Worm (Caenorhabditis elegans) whole organism, L2 larva: ENCODE measurements around the gene famk-1.

Source experiments
- F13H6.1 ChIP-seq: sonication (generic microtip); optimal IDR thresholded peaks from 2 replicates; lab custom pipeline; 2016; ENCODE audit warnings: missing genetic modification characterization, missing compliant biosample characterization
- R02D3.7 ChIP-seq: fragments of 150-350 bp; optimal IDR thresholded peaks from 2 replicates; lab custom pipeline; 2014; ENCODE audit warnings: missing biosample characterization, missing genetic modification characterization
- Y55F3AM.14 ChIP-seq: fragments of 200-800 bp; sonication (Bioruptor generic); optimal IDR thresholded peaks from 2 replicates; lab custom pipeline; 2018; ENCODE audit warnings: mild to moderate bottlenecking, missing genetic modification characterization, missing compliant biosample characterization
- alr-1 ChIP-seq: fragments of 150-350 bp; optimal IDR thresholded peaks from 2 replicates; lab custom pipeline; 2014; ENCODE audit warnings: missing biosample characterization, missing genetic modification characterization
- aly-2 ChIP-seq: fragments of 150-350 bp; optimal IDR thresholded peaks from 2 replicates; lab custom pipeline; 2014; ENCODE audit warnings: missing biosample characterization, missing genetic modification characterization
- ama-1 ChIP-seq: fragments of 150-350 bp; optimal IDR thresholded peaks from 2 replicates; lab custom pipeline; 2018; ENCODE audit warnings: inconsistent platforms
- blmp-1 ChIP-seq: sonication (generic microtip); optimal IDR thresholded peaks from 2 replicates; lab custom pipeline; 2017; ENCODE audit warnings: missing genetic modification characterization, mild to moderate bottlenecking, missing compliant biosample characterization, antibody characterized with exemption, moderate library complexity; ENCODE audit not compliant: insufficient read depth
- ceh-16 ChIP-seq: fragments of 150-350 bp; optimal IDR thresholded peaks from 2 replicates; lab custom pipeline; 2014; ENCODE audit warnings: missing biosample characterization, missing genetic modification characterization
- ceh-82 ChIP-seq: fragments of 150-350 bp; optimal IDR thresholded peaks from 2 replicates; lab custom pipeline; 2014; ENCODE audit warnings: missing biosample characterization, missing genetic modification characterization
- crh-2 ChIP-seq: sonication (generic microtip); optimal IDR thresholded peaks from 2 replicates; lab custom pipeline; 2017; ENCODE audit warnings: missing biosample characterization, missing genetic modification characterization
- dmd-4 ChIP-seq: sonication (generic microtip); optimal IDR thresholded peaks from 2 replicates; lab custom pipeline; 2017; ENCODE audit warnings: missing biosample characterization, missing genetic modification characterization
- elt-1 ChIP-seq: fragments of 150-350 bp; optimal IDR thresholded peaks from 2 replicates; lab custom pipeline; 2014; ENCODE audit warnings: missing biosample characterization, missing genetic modification characterization
- elt-3 ChIP-seq: sonication (generic microtip); optimal IDR thresholded peaks from 2 replicates; lab custom pipeline; 2017; ENCODE audit warnings: missing biosample characterization, missing genetic modification characterization
- fos-1 ChIP-seq: fragments of 150-350 bp; optimal IDR thresholded peaks from 2 replicates; lab custom pipeline; 2014; ENCODE audit warnings: missing biosample characterization, missing genetic modification characterization
- gmeb-1 ChIP-seq: fragments of 150-350 bp; optimal IDR thresholded peaks from 2 replicates; lab custom pipeline; 2014; ENCODE audit warnings: missing biosample characterization, missing genetic modification characterization
- lin-11 ChIP-seq: fragments of 150-350 bp; sonication (generic microtip); optimal IDR thresholded peaks from 2 replicates; lab custom pipeline; 2014; ENCODE audit warnings: missing biosample characterization, missing genetic modification characterization, inconsistent platforms, mixed read lengths
- lin-13 ChIP-seq: fragments of 150-350 bp; optimal IDR thresholded peaks from 2 replicates; lab custom pipeline; 2014; ENCODE audit warnings: missing biosample characterization, missing genetic modification reagents, missing genetic modification characterization
- lin-39 ChIP-seq: fragments of 150-350 bp; optimal IDR thresholded peaks from 2 replicates; lab custom pipeline; 2014; ENCODE audit warnings: missing biosample characterization, missing genetic modification reagents, missing genetic modification characterization
- lsy-2 ChIP-seq, 2 experiments: fragments of 150-350 bp in 1 of 2; sonication (generic microtip) in 1 of 2; optimal IDR thresholded peaks; 2 replicates each; lab custom pipeline; 2014 to 2017; ENCODE audit warnings: missing biosample characterization in 2 of 2, missing genetic modification characterization in 2 of 2
- mab-5 ChIP-seq: fragments of 150-350 bp; optimal IDR thresholded peaks from 2 replicates; lab custom pipeline; 2014; ENCODE audit warnings: missing biosample characterization, missing genetic modification characterization
- mbf-1 ChIP-seq: sonication (generic microtip); optimal IDR thresholded peaks from 2 replicates; lab custom pipeline; 2017; ENCODE audit warnings: missing biosample characterization, missing genetic modification characterization
- mdl-1 ChIP-seq, 2 experiments: fragments of 150-350 bp in 1 of 2; sonication (generic microtip) in 1 of 2; optimal IDR thresholded peaks; 2 replicates each; lab custom pipeline; 2017; ENCODE audit warnings: missing biosample characterization in 2 of 2, missing genetic modification characterization in 2 of 2
- nhr-10 ChIP-seq: sonication (generic microtip); optimal IDR thresholded peaks from 2 replicates; lab custom pipeline; 2017; ENCODE audit warnings: missing biosample characterization, missing genetic modification characterization
- nhr-11 ChIP-seq: fragments of 150-350 bp; optimal IDR thresholded peaks from 2 replicates; lab custom pipeline; 2014; ENCODE audit warnings: missing biosample characterization, missing genetic modification characterization
- nhr-12 ChIP-seq: fragments of 150-350 bp; optimal IDR thresholded peaks from 2 replicates; lab custom pipeline; 2014; ENCODE audit warnings: missing biosample characterization, missing genetic modification characterization
- nhr-21 ChIP-seq: fragments of 150-350 bp; optimal IDR thresholded peaks from 2 replicates; lab custom pipeline; 2014; ENCODE audit warnings: missing biosample characterization, missing genetic modification characterization
- nhr-23 ChIP-seq: fragments of 150-350 bp; optimal IDR thresholded peaks from 2 replicates; lab custom pipeline; 2014; ENCODE audit warnings: missing biosample characterization, missing genetic modification reagents, missing genetic modification characterization
- nhr-237 ChIP-seq: fragments of 150-350 bp; optimal IDR thresholded peaks from 2 replicates; lab custom pipeline; 2014; ENCODE audit warnings: missing biosample characterization, missing genetic modification characterization
- nhr-25 ChIP-seq: fragments of 150-350 bp; sonication (generic microtip); optimal IDR thresholded peaks from 3 replicates; lab custom pipeline; 2014; ENCODE audit warnings: missing biosample characterization, missing genetic modification characterization
- skn-1 ChIP-seq: sonication (generic microtip); optimal IDR thresholded peaks from 2 replicates; lab custom pipeline; 2017; ENCODE audit warnings: missing biosample characterization, missing genetic modification characterization
- sma-3 ChIP-seq: sonication (generic microtip); optimal IDR thresholded peaks from 2 replicates; lab custom pipeline; 2016; ENCODE audit warnings: missing genetic modification reagents, missing genetic modification characterization, missing compliant biosample characterization
- sma-9 ChIP-seq, 2 experiments: fragments of 150-350 bp in 1 of 2; sonication (generic microtip) in 1 of 2; optimal IDR thresholded peaks; 2 replicates each; lab custom pipeline; 2014 to 2016; ENCODE audit warnings: missing genetic modification characterization in 2 of 2, mild to moderate bottlenecking in 1 of 2, missing biosample characterization in 1 of 2, missing compliant biosample characterization in 1 of 2, missing genetic modification reagents in 1 of 2, moderate library complexity in 1 of 2
- snpc-4 ChIP-seq: fragments of 150-350 bp; optimal IDR thresholded peaks from 2 replicates; lab custom pipeline; 2014; ENCODE audit warnings: missing biosample characterization, missing genetic modification characterization
- unc-39 ChIP-seq: fragments of 150-350 bp; optimal IDR thresholded peaks from 2 replicates; lab custom pipeline; 2014; ENCODE audit warnings: missing biosample characterization, missing genetic modification characterization
- unc-55 ChIP-seq: fragments of 150-350 bp; sonication (generic microtip); optimal IDR thresholded peaks from 3 replicates; lab custom pipeline; 2014; ENCODE audit warnings: missing biosample characterization, missing genetic modification reagents, missing genetic modification characterization
- unc-62 ChIP-seq: fragments of 150-350 bp; optimal IDR thresholded peaks from 2 replicates; lab custom pipeline; 2014; ENCODE audit warnings: missing biosample characterization, missing genetic modification reagents, missing genetic modification characterization
- zag-1 ChIP-seq: fragments of 150-350 bp; optimal IDR thresholded peaks from 2 replicates; lab custom pipeline; 2014; ENCODE audit warnings: missing biosample characterization, missing genetic modification characterization
- ztf-1 ChIP-seq: fragments of 200-800 bp; sonication (Bioruptor generic); conservative IDR thresholded peaks from 2 replicates; pipeline ENCODE4 v1.3.6; 2022; ENCODE audit warnings: missing genetic modification characterization, missing compliant biosample characterization
- ztf-11 ChIP-seq: sonication (generic microtip); optimal IDR thresholded peaks from 2 replicates; lab custom pipeline; 2017; ENCODE audit warnings: missing biosample characterization, missing genetic modification characterization
- ztf-4 ChIP-seq: fragments of 150-350 bp; optimal IDR thresholded peaks from 2 replicates; lab custom pipeline; 2014; ENCODE audit warnings: missing biosample characterization, missing genetic modification characterization

The famk-1 gene

ce11 chrX:15170958-15171357, 42.1 kb downstream of the famk-1 start:
- TF ChIP-seq snpc-4 (tag; lab: Kevin White, UChicago) (peak; percentile 86), dmd-4 (no peak), sma-9 (GFP tag; optimal IDR thresholded peaks at IDR 0.05; lab: Kevin White, UChicago) (peak; percentile 18), sma-9 (tag; optimal IDR thresholded peaks at IDR 0.05; lab: Kevin White, UChicago) (no peak)
- TF ChIP-seq, all 48 proteins: peak for 2

ce11 chrX:15168424-15168823, 44.6 kb downstream of the famk-1 start, which contains the start of gene ocr-3:
Gene ocr-3, plus strand, starts transcription at chrX:15168724.
- TF ChIP-seq mab-5 (tag; lab: Kevin White, UChicago) = no peak
- no peak for TF ChIP-seq unc-55 (GFP tag; lab: Kevin White, UChicago)
- no peak for TF ChIP-seq aly-2
- TF ChIP-seq nhr-12 = no peak
- no peak for TF ChIP-seq blmp-1
- TF ChIP-seq alr-1 (tag; lab: Kevin White, UChicago) = no peak
- no peak for TF ChIP-seq lin-13 (GFP tag; lab: Kevin White, UChicago)
- TF ChIP-seq mbf-1 (tag; lab: Kevin White, UChicago) = no peak

DNA sequence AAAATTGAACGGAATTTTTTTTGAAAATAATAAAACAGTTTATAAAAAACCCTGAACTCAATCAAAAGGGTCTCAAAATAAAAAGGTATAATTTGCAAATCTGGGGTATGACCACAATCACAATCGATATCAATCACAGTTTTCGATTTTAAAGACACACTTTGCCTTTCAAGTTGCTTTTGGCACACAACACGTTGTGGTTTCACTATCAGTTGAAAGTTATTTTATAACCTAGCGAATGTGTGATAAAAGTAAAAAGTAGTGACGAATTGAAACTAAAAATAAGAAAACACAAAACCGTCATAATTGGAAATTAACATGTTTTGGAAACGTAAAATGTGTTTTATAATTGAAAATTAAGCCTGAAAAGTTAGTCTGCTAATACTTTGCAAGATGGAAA, 45.4 kb downstream of the famk-1 start:
- TF ChIP-seq mab-5 (tag; lab: Kevin White, UChicago) (no peak), crh-2 (peak; percentile 52), gmeb-1 (tag; lab: Kevin White, UChicago) (peak; percentile 22), ama-1 (lab: Kevin White, UChicago) (no peak), snpc-4 (tag; lab: Kevin White, UChicago) (no peak), fos-1 (tag; lab: Kevin White, UChicago) (peak; percentile 61), sma-3 (no peak), ztf-4 (no peak), elt-3 (no peak), Y55F3AM.14 (GFP tag; lab: Kevin White, UChicago) (no peak), nhr-237 (tag; lab: Kevin White, UChicago) (no peak), F13H6.1 (tag; lab: Kevin White, UChicago) (no peak), sma-9 (GFP tag; optimal IDR thresholded peaks at IDR 0.05; lab: Kevin White, UChicago) (peak; percentile 12), sma-9 (tag; optimal IDR thresholded peaks at IDR 0.05; lab: Kevin White, UChicago) (no peak), nhr-12 (no peak), blmp-1 (no peak), mdl-1 (tag; optimal IDR thresholded peaks at IDR 0.05; lab: Kevin White, UChicago) (no peak), unc-55 (GFP tag; lab: Kevin White, UChicago) (no peak)

DNA sequence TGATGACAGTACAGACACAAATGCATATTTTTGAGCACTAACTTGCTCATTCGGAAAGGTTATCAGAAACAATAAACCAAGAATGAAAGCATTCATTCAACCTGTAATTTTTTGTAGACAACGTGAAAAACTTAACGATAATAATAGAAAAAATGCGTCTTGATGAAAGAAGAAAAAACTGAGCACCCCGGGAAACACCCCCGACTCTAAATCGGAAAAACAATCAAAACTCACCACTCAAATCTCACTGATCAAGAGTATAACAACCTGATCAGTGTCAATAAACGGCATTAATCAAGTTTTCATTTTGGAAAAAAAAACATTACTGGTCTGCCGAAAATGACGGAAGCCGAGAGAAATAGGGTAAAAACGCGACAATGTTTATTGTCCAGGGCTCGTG, 46.9 kb downstream of the famk-1 start, which contains the start of gene T10B10.8:
T10B10.8 (minus strand) TSS at position 101 of the 400 bp plus-strand sequence.
- TF ChIP-seq crh-2 (no peak), mdl-1 (tag; optimal IDR thresholded peaks at IDR 0.05; lab: Kevin White, UChicago) (no peak), lin-13 (GFP tag; lab: Kevin White, UChicago) (no peak), lin-11 (tag; lab: Kevin White, UChicago) (no peak), lsy-2 (tag; optimal IDR thresholded peaks at IDR 0.05; lab: Kevin White, UChicago) (no peak), unc-39 (no peak), zag-1 (tag; lab: Kevin White, UChicago) (no peak), nhr-21 (tag; lab: Kevin White, UChicago) (no peak), alr-1 (tag; lab: Kevin White, UChicago) (no peak), elt-1 (tag; lab: Kevin White, UChicago) (no peak), nhr-25 (tag; lab: Kevin White, UChicago) (no peak), ztf-11 (tag; lab: Kevin White, UChicago) (no peak), mbf-1 (tag; lab: Kevin White, UChicago) (no peak), ztf-4 (no peak), elt-3 (no peak), nhr-23 (tag; lab: Kevin White, UChicago) (no peak), ceh-82 (tag; lab: Kevin White, UChicago) (no peak), ceh-16 (tag; lab: Kevin White, UChicago) (no peak), nhr-11 (tag; lab: Kevin White, UChicago) (no peak)

DNA sequence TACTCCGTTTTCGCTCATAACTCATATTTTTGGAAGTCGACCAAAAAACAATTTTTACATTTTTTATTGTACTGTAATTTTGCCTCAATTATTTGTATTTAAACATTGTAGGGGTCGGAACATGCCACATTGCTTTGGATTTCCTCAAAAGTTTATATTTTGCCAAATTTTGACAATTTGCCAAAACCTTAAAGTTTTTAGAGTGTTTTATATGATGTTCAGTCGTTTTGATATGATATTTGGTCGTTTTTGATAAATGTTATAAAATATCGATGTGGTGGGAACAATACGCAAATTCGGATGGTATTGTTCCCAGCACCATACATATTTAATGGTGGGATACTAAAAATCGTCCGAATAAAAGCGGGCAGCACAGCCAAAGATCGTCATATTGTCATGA, 49.0 kb downstream of the famk-1 start, which contains the start of gene T10B10.9:
T10B10.9 (plus strand) TSS at position 301 of the 400 bp plus-strand sequence.
- no peak for TF ChIP-seq ceh-82 (tag; lab: Kevin White, UChicago)
- no peak for TF ChIP-seq aly-2
- TF ChIP-seq fos-1 (tag; lab: Kevin White, UChicago) = no peak
- TF ChIP-seq nhr-12 = no peak
- TF ChIP-seq unc-55 (GFP tag; lab: Kevin White, UChicago) = no peak
- no peak for TF ChIP-seq R02D3.7 (tag; lab: Kevin White, UChicago)
- no peak for TF ChIP-seq gmeb-1 (tag; lab: Kevin White, UChicago)
- no peak for TF ChIP-seq lin-39 (tag; lab: Kevin White, UChicago)
- TF ChIP-seq elt-3 = no peak
- TF ChIP-seq unc-39 = no peak
- TF ChIP-seq unc-62 (GFP tag; lab: Kevin White, UChicago) = no peak
- no peak for TF ChIP-seq ztf-1 (GFP tag; lab: Robert Waterston, UW)
- no peak for TF ChIP-seq Y55F3AM.14 (GFP tag; lab: Kevin White, UChicago)
- no peak for TF ChIP-seq ztf-11 (tag; lab: Kevin White, UChicago)
- no peak for TF ChIP-seq nhr-10 (tag; lab: Kevin White, UChicago)
- no peak for TF ChIP-seq nhr-25 (tag; lab: Kevin White, UChicago)
- TF ChIP-seq skn-1 = no peak
